Fruit fly (Drosophila melanogaster) Kc167 (cell line): ENCODE data around the gene Ubc4.

Source experiments
- Myc ChIP-seq: fragments of >200 bp; optimal IDR thresholded peaks from 2 replicates; lab custom pipeline; 2017; ENCODE audit warnings: missing external identifiers
- Sin3A ChIP-seq: fragments of >200 bp; optimal IDR thresholded peaks from 2 replicates; lab custom pipeline; 2018; ENCODE audit warnings: missing external identifiers
- h ChIP-seq: fragments of >200 bp; optimal IDR thresholded peaks from 3 replicates; lab custom pipeline; 2018; ENCODE audit warnings: missing external identifiers
- insv ChIP-seq: fragments of >200 bp; optimal IDR thresholded peaks from 3 replicates; lab custom pipeline; 2018; ENCODE audit warnings: missing external identifiers
- psq ChIP-seq: fragments of >200 bp; optimal IDR thresholded peaks from 2 replicates; lab custom pipeline; 2017; ENCODE audit warnings: missing external identifiers
- ttk ChIP-seq: sonication (Bioruptor generic); optimal IDR thresholded peaks from 2 replicates; lab custom pipeline; 2017; ENCODE audit warnings: missing external identifiers

DNA sequence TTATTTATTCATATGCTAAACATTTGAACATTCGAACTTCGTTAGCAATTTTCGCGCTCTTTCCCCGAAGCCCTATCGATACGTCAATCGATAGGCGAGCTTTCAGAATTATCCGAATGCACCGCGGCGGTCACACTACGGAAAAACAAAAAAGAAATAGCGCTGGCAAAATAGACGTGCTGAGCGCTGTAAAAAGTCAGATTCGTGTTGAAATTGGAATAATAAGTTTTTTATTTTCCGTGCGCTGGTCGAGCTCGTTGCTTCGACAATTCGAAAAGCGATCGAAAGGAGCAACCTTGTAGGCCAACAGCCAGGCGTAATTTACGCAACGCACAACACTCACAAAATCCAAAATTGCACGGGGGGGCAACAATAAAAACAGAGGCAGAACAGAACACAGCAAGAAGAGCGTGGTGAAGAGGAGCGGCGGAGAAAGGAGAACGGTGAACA lies at the start of gene Ubc4:
- TF ChIP-seq h = no peak
- no peak for TF ChIP-seq Sin3A (lab: Kevin White, UChicago)
- TF ChIP-seq insv = no peak
- TF ChIP-seq psq (lab: Kevin White, UChicago) = no peak
- TF ChIP-seq Myc (lab: Kevin White, UChicago) = no peak
- no peak for TF ChIP-seq ttk (lab: Kevin White, UChicago)
